Worm (Caenorhabditis elegans) whole organism, mixed stage, embryonic: Measurements from ENCODE around the gene C44H4.4.
A peak's percentile ranks its signal among the peaks of the same experiment; 100 is the strongest.
"Not testable (repeated sequence)": the region's sequence is repeated elsewhere in the genome, so short reads cannot be mapped to it uniquely, and the experiment has no call there.

Source experiments
- M03D4.4 ChIP-seq: sonication (generic microtip); optimal IDR thresholded peaks from 2 replicates; lab custom pipeline; 2017; ENCODE audit warnings: mild to moderate bottlenecking, missing genetic modification characterization, missing compliant biosample characterization
- bed-3 ChIP-seq: fragments of 200-800 bp; sonication (Bioruptor generic); optimal IDR thresholded peaks from 3 replicates; lab custom pipeline; 2018; ENCODE audit warnings: mild to moderate bottlenecking, missing genetic modification characterization, moderate library complexity, missing compliant biosample characterization
- blmp-1 ChIP-seq: fragments of 150-350 bp; optimal IDR thresholded peaks from 2 replicates; lab custom pipeline; 2014; ENCODE audit warnings: missing biosample characterization, missing genetic modification characterization
- ceh-39 ChIP-seq: fragments of 150-350 bp; optimal IDR thresholded peaks from 2 replicates; lab custom pipeline; 2014; ENCODE audit warnings: missing biosample characterization, missing genetic modification characterization
- ceh-43 ChIP-seq: fragments of 200-800 bp; sonication (Bioruptor generic); optimal IDR thresholded peaks from 2 replicates; lab custom pipeline; 2018; ENCODE audit warnings: mild to moderate bottlenecking, missing genetic modification characterization, moderate library complexity, missing compliant biosample characterization
- ceh-83 ChIP-seq: fragments of 200-800 bp; sonication (Bioruptor generic); optimal IDR thresholded peaks from 2 replicates; lab custom pipeline; 2018; ENCODE audit warnings: mild to moderate bottlenecking, missing genetic modification characterization, missing compliant biosample characterization
- ces-1 ChIP-seq: fragments of 150-350 bp; optimal IDR thresholded peaks from 2 replicates; lab custom pipeline; 2014; ENCODE audit warnings: missing biosample characterization, missing genetic modification reagents, missing genetic modification characterization
- cnd-1 ChIP-seq: fragments of 200-800 bp; sonication (Bioruptor generic); optimal IDR thresholded peaks from 2 replicates; lab custom pipeline; 2018; ENCODE audit warnings: mild to moderate bottlenecking, missing genetic modification characterization, missing compliant biosample characterization
- drap-1 ChIP-seq: fragments of 200-800 bp; sonication (Bioruptor generic); optimal IDR thresholded peaks from 3 replicates; lab custom pipeline; 2018; ENCODE audit warnings: mild to moderate bottlenecking, missing genetic modification characterization, missing compliant biosample characterization
- elt-1 ChIP-seq: sonication (generic microtip); optimal IDR thresholded peaks from 2 replicates; lab custom pipeline; 2017; ENCODE audit warnings: missing genetic modification characterization, mild to moderate bottlenecking, missing compliant biosample characterization, antibody characterized with exemption, moderate library complexity, borderline replicate concordance; ENCODE audit not compliant: insufficient read depth
- elt-3 ChIP-seq: fragments of 150-350 bp; optimal IDR thresholded peaks from 2 replicates; lab custom pipeline; 2014; ENCODE audit warnings: missing biosample characterization, missing genetic modification characterization
- flh-1 ChIP-seq: fragments of 200-800 bp; sonication (Bioruptor generic); optimal IDR thresholded peaks from 2 replicates; lab custom pipeline; 2018; ENCODE audit warnings: mild to moderate bottlenecking, missing genetic modification characterization, moderate library complexity, missing compliant biosample characterization
- ham-2 ChIP-seq: fragments of 200-800 bp; sonication (Bioruptor generic); optimal IDR thresholded peaks from 2 replicates; lab custom pipeline; 2018; ENCODE audit warnings: mild to moderate bottlenecking, missing genetic modification characterization, missing compliant biosample characterization
- hlh-1 ChIP-seq: fragments of 150-350 bp; optimal IDR thresholded peaks from 2 replicates; lab custom pipeline; 2014; ENCODE audit warnings: missing biosample characterization, missing genetic modification reagents, missing genetic modification characterization
- lin-13 ChIP-seq: fragments of 150-350 bp; optimal IDR thresholded peaks from 2 replicates; lab custom pipeline; 2014; ENCODE audit warnings: missing biosample characterization, missing genetic modification characterization
- lin-32 ChIP-seq: fragments of 200-800 bp; sonication (Bioruptor generic); optimal IDR thresholded peaks from 2 replicates; lab custom pipeline; 2018; ENCODE audit warnings: mild to moderate bottlenecking, missing genetic modification characterization, missing compliant biosample characterization
- lsy-2 ChIP-seq: fragments of 150-350 bp; optimal IDR thresholded peaks from 2 replicates; lab custom pipeline; 2014; ENCODE audit warnings: missing biosample characterization, missing genetic modification characterization
- mab-5 ChIP-seq: fragments of 150-350 bp; optimal IDR thresholded peaks from 2 replicates; lab custom pipeline; 2014; ENCODE audit warnings: missing biosample characterization, missing genetic modification characterization
- mep-1 ChIP-seq: fragments of 150-350 bp; optimal IDR thresholded peaks from 2 replicates; lab custom pipeline; 2017; ENCODE audit warnings: missing biosample characterization, missing genetic modification reagents, missing genetic modification characterization, inconsistent platforms
- mls-2 ChIP-seq: sonication (generic microtip); optimal IDR thresholded peaks from 2 replicates; lab custom pipeline; 2016; ENCODE audit warnings: mild to moderate bottlenecking, missing genetic modification characterization, moderate library complexity, missing compliant biosample characterization
- nhr-12 ChIP-seq: fragments of 150-350 bp; optimal IDR thresholded peaks from 2 replicates; lab custom pipeline; 2014; ENCODE audit warnings: missing biosample characterization, missing genetic modification characterization
- nhr-2 ChIP-seq: fragments of 150-350 bp; optimal IDR thresholded peaks from 2 replicates; lab custom pipeline; 2014; ENCODE audit warnings: missing biosample characterization, missing genetic modification characterization
- nhr-237 ChIP-seq: fragments of 150-350 bp; optimal IDR thresholded peaks from 2 replicates; lab custom pipeline; 2014; ENCODE audit warnings: missing biosample characterization, missing genetic modification characterization
- nhr-28 ChIP-seq: fragments of 150-350 bp; optimal IDR thresholded peaks from 2 replicates; lab custom pipeline; 2014; ENCODE audit warnings: missing biosample characterization, missing genetic modification characterization
- nhr-76 ChIP-seq: sonication (generic microtip); optimal IDR thresholded peaks from 2 replicates; lab custom pipeline; 2017; ENCODE audit warnings: missing biosample characterization, missing genetic modification characterization
- pha-4 ChIP-seq: fragments of 150-350 bp; optimal IDR thresholded peaks from 2 replicates; lab custom pipeline; 2018; ENCODE audit warnings: missing biosample characterization, missing genetic modification reagents, missing genetic modification characterization
- sem-2 ChIP-seq: fragments of 200-800 bp; sonication (Bioruptor generic); optimal IDR thresholded peaks from 2 replicates; lab custom pipeline; 2018; ENCODE audit warnings: mild to moderate bottlenecking, missing genetic modification characterization, missing compliant biosample characterization
- snpc-4 ChIP-seq: fragments of 150-350 bp; optimal IDR thresholded peaks from 2 replicates; lab custom pipeline; 2014; ENCODE audit warnings: missing biosample characterization, missing genetic modification characterization
- sptf-1 ChIP-seq: sonication (generic microtip); optimal IDR thresholded peaks from 2 replicates; lab custom pipeline; 2017; ENCODE audit warnings: mild to moderate bottlenecking, missing genetic modification characterization, moderate library complexity, missing compliant biosample characterization
- tbx-8 ChIP-seq: fragments of 200-800 bp; sonication (Bioruptor generic); optimal IDR thresholded peaks from 2 replicates; lab custom pipeline; 2018; ENCODE audit warnings: mild to moderate bottlenecking, missing genetic modification characterization, moderate library complexity, missing compliant biosample characterization
- unc-120 ChIP-seq: sonication (generic microtip); optimal IDR thresholded peaks from 2 replicates; lab custom pipeline; 2017; ENCODE audit warnings: missing genetic modification characterization, missing compliant biosample characterization; ENCODE audit not compliant: poor library complexity, severe bottlenecking
- unc-39 ChIP-seq: fragments of 150-350 bp; optimal IDR thresholded peaks from 2 replicates; lab custom pipeline; 2014; ENCODE audit warnings: missing biosample characterization, missing genetic modification characterization
- unc-62 ChIP-seq: fragments of 150-350 bp; optimal IDR thresholded peaks from 2 replicates; lab custom pipeline; 2014; ENCODE audit warnings: missing biosample characterization, missing genetic modification reagents, missing genetic modification characterization
- zip-8 ChIP-seq: fragments of 150-350 bp; optimal IDR thresholded peaks from 2 replicates; lab custom pipeline; 2014; ENCODE audit warnings: missing biosample characterization, missing genetic modification characterization
- ztf-11 ChIP-seq: fragments of 150-350 bp; optimal IDR thresholded peaks from 2 replicates; lab custom pipeline; 2014; ENCODE audit warnings: missing biosample characterization, missing genetic modification characterization

C44H4.4 gene

DNA sequence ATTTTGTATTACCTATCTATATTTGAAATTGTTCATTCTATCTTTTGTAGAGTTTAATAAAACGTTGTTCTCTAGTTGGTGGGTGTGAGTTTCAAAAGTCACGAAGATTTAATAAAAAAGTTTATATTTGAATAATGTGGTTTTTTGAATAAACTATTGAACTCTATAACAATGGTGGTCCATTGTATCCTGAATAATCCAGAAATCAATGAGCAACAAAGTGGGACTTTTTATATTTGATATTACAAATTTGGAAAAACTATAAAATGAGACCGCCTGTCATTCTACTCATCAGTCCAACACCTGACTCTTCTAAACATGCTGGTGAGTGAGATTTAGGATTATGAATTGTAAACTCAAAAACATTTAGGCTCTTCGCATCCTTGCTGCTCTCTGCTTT lies 60.5 kb downstream of the C44H4.4 start, which contains the start of gene nspc-19:
Gene nspc-19, plus strand, starts transcription at position 301 of the 400 bp plus-strand sequence.
- not testable (repeated sequence) for TF ChIP-seq elt-1, elt-3, nhr-2 (tag; lab: Kevin White, UChicago)

ce11 chrX:14527559-14527958 lies 61.3 kb downstream of the C44H4.4 start, which contains the start of gene nspc-18:
Gene nspc-18 (minus strand): TSS chrX:14527659.
- TF ChIP-seq bed-3 (no peak), ceh-39 (tag; lab: Kevin White, UChicago) (no peak), flh-1 (no peak), blmp-1 (tag; lab: Kevin White, UChicago) (no peak), cnd-1 (tag; lab: Kevin White, UChicago) (no peak), elt-1 (tag; lab: Kevin White, UChicago) (no peak)

- TF ChIP-seq sem-2 (GFP tag; lab: Kevin White, UChicago) = no peak
- peak; percentile 89 for TF ChIP-seq elt-3 (tag; lab: Kevin White, UChicago)
- TF ChIP-seq ztf-11 (tag; lab: Kevin White, UChicago) = peak; percentile 96
- TF ChIP-seq cnd-1 (tag; lab: Kevin White, UChicago) = peak; percentile 87
- peak; percentile 74 for TF ChIP-seq elt-1 (tag; lab: Kevin White, UChicago)
- peak; percentile 8 for TF ChIP-seq ham-2 (GFP tag; lab: Kevin White, UChicago)
- TF ChIP-seq nhr-237 = peak; percentile 100
- TF ChIP-seq hlh-1 (tag; lab: Kevin White, UChicago) = peak; percentile 83
- TF ChIP-seq nhr-76 (tag; lab: Kevin White, UChicago) = peak; percentile 28
- TF ChIP-seq mls-2 = peak; percentile 62
- peak; percentile 94 for TF ChIP-seq unc-62
- TF ChIP-seq ceh-83 (GFP tag; lab: Kevin White, UChicago) = peak; percentile 69
- peak; percentile 98 for TF ChIP-seq mep-1 (tag; lab: Kevin White, UChicago)
- peak; percentile 88 for TF ChIP-seq sptf-1 (tag; lab: Kevin White, UChicago)
- TF ChIP-seq ceh-39 (tag; lab: Kevin White, UChicago) = peak; percentile 97
- TF ChIP-seq pha-4 = peak; percentile 99
- TF ChIP-seq ceh-43 (GFP tag; lab: Kevin White, UChicago) = peak; percentile 62
- peak; percentile 75 for TF ChIP-seq nhr-2 (tag; lab: Kevin White, UChicago)
- TF ChIP-seq flh-1 = no peak
- peak; percentile 68 for TF ChIP-seq M03D4.4 (tag; lab: Kevin White, UChicago)
- peak; percentile 93 for TF ChIP-seq unc-120 (tag; lab: Kevin White, UChicago)
- TF ChIP-seq lin-32 = peak; percentile 68
- peak; percentile 24 for TF ChIP-seq blmp-1 (tag; lab: Kevin White, UChicago)
- no peak for TF ChIP-seq snpc-4 (tag; lab: Kevin White, UChicago)
- TF ChIP-seq bed-3 = no peak
- TF ChIP-seq lsy-2 = peak; percentile 91
- TF ChIP-seq unc-39 (tag; lab: Kevin White, UChicago) = peak; percentile 80
- TF ChIP-seq drap-1 (GFP tag; lab: Kevin White, UChicago) = peak; percentile 96
- peak; percentile 11 for TF ChIP-seq nhr-28 (tag; lab: Kevin White, UChicago)
- peak; percentile 90 for TF ChIP-seq mab-5 (tag; lab: Kevin White, UChicago)
- peak; percentile 99 for TF ChIP-seq ces-1 (GFP tag; lab: Kevin White, UChicago)
- TF ChIP-seq tbx-8 = peak; percentile 39
- peak; percentile 94 for TF ChIP-seq lin-13 (tag; lab: Kevin White, UChicago)
- no peak for TF ChIP-seq zip-8
- TF ChIP-seq nhr-12 (tag; lab: Kevin White, UChicago) = peak; percentile 97
Measured at ce11 chrX:14525325-14526305, 63.3 kb downstream of the C44H4.4 start.
